Fruit fly (Drosophila melanogaster): ENCODE results near the gene CG7568.
A peak's percentile ranks its signal among the peaks of the same experiment; 100 is the strongest.

dm6 chr3R:29581420-29581819 lies 19.2 kb downstream of the CG7568 start:
- TF ChIP-seq Hr78 (GFP tag; optimal IDR thresholded peaks at IDR 0.05) (no peak), Dfd (GFP tag; optimal IDR thresholded peaks at IDR 0.05) (no peak), OdsH (GFP tag; optimal IDR thresholded peaks at IDR 0.05) (peak; percentile 9), fru (GFP tag; optimal IDR thresholded peaks at IDR 0.05) (no peak)

Measured in whole organism, wandering third instar larva.